Worm (Caenorhabditis elegans) whole organism, L1 larva: ENCODE measurements around the gene pkc-3.

ENCODE experiments used
- C04F5.9 ChIP-seq: sonication (generic microtip); optimal IDR thresholded peaks from 2 replicates; lab custom pipeline; 2016; ENCODE audit warnings: missing genetic modification characterization, missing compliant biosample characterization
- C34B4.2 ChIP-seq: sonication (generic microtip); optimal IDR thresholded peaks from 2 replicates; lab custom pipeline; 2017; ENCODE audit warnings: mild to moderate bottlenecking, missing genetic modification characterization, missing compliant biosample characterization
- F16B12.6 ChIP-seq: fragments of 150-350 bp; optimal IDR thresholded peaks from 2 replicates; lab custom pipeline; 2014; ENCODE audit warnings: missing biosample characterization, missing genetic modification characterization
- Y116A8C.19 ChIP-seq: sonication (generic microtip); optimal IDR thresholded peaks from 2 replicates; lab custom pipeline; 2016; ENCODE audit warnings: missing compliant biosample characterization, missing genetic modification characterization, borderline replicate concordance
- aly-2 ChIP-seq: fragments of 150-350 bp; optimal IDR thresholded peaks from 2 replicates; lab custom pipeline; 2014; ENCODE audit warnings: missing biosample characterization, missing genetic modification characterization
- ama-1 ChIP-seq: fragments of 150-350 bp; optimal IDR thresholded peaks from 2 replicates; lab custom pipeline; 2014
- blmp-1 ChIP-seq: fragments of 150-350 bp; optimal IDR thresholded peaks from 2 replicates; lab custom pipeline; 2014; ENCODE audit warnings: missing biosample characterization, missing genetic modification characterization
- efl-1 ChIP-seq, 4 experiments: fragments of 150-350 bp; optimal IDR thresholded peaks in 3 of 4; peaks in 1 of 4; 1 replicate in 1 of 4; 2 replicates in 3 of 4; lab custom pipeline; 2014; ENCODE audit warnings: missing biosample characterization in 2 of 4, missing genetic modification characterization in 2 of 4, missing genetic modification reagents in 2 of 4
- egl-13 ChIP-seq: sonication (generic microtip); optimal IDR thresholded peaks from 2 replicates; lab custom pipeline; 2016; ENCODE audit warnings: missing genotype, missing genetic modification reagents, missing genetic modification characterization, missing compliant biosample characterization
- elt-2 ChIP-seq: sonication (generic microtip); optimal IDR thresholded peaks from 2 replicates; lab custom pipeline; 2016; ENCODE audit warnings: missing genetic modification characterization, mild to moderate bottlenecking, inconsistent platforms, missing compliant biosample characterization, missing genetic modification reagents
- elt-3 ChIP-seq, 6 experiments: fragments of 150-350 bp in 1 of 6; sonication (generic microtip); optimal IDR thresholded peaks; 2 replicates each; lab custom pipeline; 2017 to 2018; ENCODE audit warnings: missing biosample characterization in 6 of 6, missing genetic modification characterization in 6 of 6, inconsistent platforms in 1 of 6
- fkh-10 ChIP-seq: sonication (generic microtip); optimal IDR thresholded peaks from 2 replicates; lab custom pipeline; 2017; ENCODE audit warnings: missing biosample characterization, missing genetic modification reagents, missing genetic modification characterization
- fkh-4 ChIP-seq: sonication (generic microtip); optimal IDR thresholded peaks from 2 replicates; lab custom pipeline; 2016; ENCODE audit warnings: missing compliant biosample characterization, missing genetic modification characterization, borderline replicate concordance
- irx-1 ChIP-seq: sonication (generic microtip); optimal IDR thresholded peaks from 2 replicates; lab custom pipeline; 2016; ENCODE audit warnings: missing genetic modification characterization, missing compliant biosample characterization
- isw-1 ChIP-seq: fragments of 200-800 bp; sonication (Bioruptor generic); IDR thresholded peaks from 2 replicates; pipeline ENCODE4 v1.3.6; 2022; ENCODE audit warnings: missing genetic modification characterization, missing compliant biosample characterization
- lin-15B ChIP-seq: fragments of 150-350 bp; sonication (generic microtip); optimal IDR thresholded peaks from 3 replicates; lab custom pipeline; 2014; ENCODE audit warnings: missing biosample characterization, missing genetic modification characterization
- lsy-2 ChIP-seq, 2 experiments: fragments of 150-350 bp; optimal IDR thresholded peaks; 2 replicates each; lab custom pipeline; 2014; ENCODE audit warnings: missing biosample characterization in 2 of 2, missing genetic modification characterization in 2 of 2
- mdl-1 ChIP-seq, 2 experiments: fragments of 150-350 bp; optimal IDR thresholded peaks; 2 replicates each; lab custom pipeline; 2014 to 2017; ENCODE audit warnings: missing biosample characterization in 2 of 2, missing genetic modification characterization in 2 of 2, inconsistent platforms in 1 of 2
- mef-2 ChIP-seq: fragments of 150-350 bp; optimal IDR thresholded peaks from 2 replicates; lab custom pipeline; 2014; ENCODE audit warnings: missing biosample characterization, missing genetic modification characterization
- nhr-19 ChIP-seq: fragments of 200-800 bp; sonication (Bioruptor generic); conservative IDR thresholded peaks from 2 replicates; pipeline ENCODE4 v1.3.6; 2022; ENCODE audit warnings: missing genetic modification characterization, missing compliant biosample characterization
- nhr-237 ChIP-seq: fragments of 150-350 bp; optimal IDR thresholded peaks from 2 replicates; lab custom pipeline; 2014; ENCODE audit warnings: missing biosample characterization, missing genetic modification characterization
- nhr-47 ChIP-seq: sonication (generic microtip); optimal IDR thresholded peaks from 2 replicates; lab custom pipeline; 2016; ENCODE audit warnings: mild to moderate bottlenecking, missing genetic modification characterization, moderate library complexity, missing compliant biosample characterization
- nhr-76 ChIP-seq: sonication (generic microtip); optimal IDR thresholded peaks from 2 replicates; lab custom pipeline; 2017; ENCODE audit warnings: missing biosample characterization, missing genetic modification characterization
- nhr-85 ChIP-seq: sonication (generic microtip); peaks from one replicate; lab custom pipeline; 2016; ENCODE audit warnings: missing genetic modification characterization, inconsistent platforms, missing compliant biosample characterization
- pax-3 ChIP-seq: fragments of 200-800 bp; sonication (Bioruptor generic); optimal IDR thresholded peaks from 2 replicates; lab custom pipeline; 2018; ENCODE audit warnings: mild to moderate bottlenecking, missing genetic modification characterization, moderate library complexity, missing compliant biosample characterization
- pqm-1 ChIP-seq: sonication (generic microtip); optimal IDR thresholded peaks from 3 replicates; lab custom pipeline; 2017; ENCODE audit warnings: missing biosample characterization, missing genetic modification characterization
- rnt-1 ChIP-seq: sonication (generic microtip); optimal IDR thresholded peaks from 2 replicates; lab custom pipeline; 2016; ENCODE audit warnings: mild to moderate bottlenecking, missing genetic modification characterization, moderate library complexity, missing compliant biosample characterization
- snpc-4 ChIP-seq: fragments of 150-350 bp; optimal IDR thresholded peaks from 2 replicates; lab custom pipeline; 2014; ENCODE audit warnings: missing biosample characterization, missing genetic modification characterization
- sup-37 ChIP-seq: fragments of 200-800 bp; sonication (Bioruptor generic); optimal IDR thresholded peaks from 2 replicates; lab custom pipeline; 2018; ENCODE audit warnings: mild to moderate bottlenecking, missing genetic modification characterization, missing compliant biosample characterization
- swsn-7 ChIP-seq: sonication (generic microtip); optimal IDR thresholded peaks from 2 replicates; lab custom pipeline; 2016; ENCODE audit warnings: missing genetic modification characterization, missing compliant biosample characterization
- tbx-2 ChIP-seq: sonication (generic microtip); optimal IDR thresholded peaks from 2 replicates; lab custom pipeline; 2016; ENCODE audit warnings: missing genetic modification characterization, missing compliant biosample characterization
- tlp-1 ChIP-seq: fragments of 150-350 bp; optimal IDR thresholded peaks from 2 replicates; lab custom pipeline; 2014; ENCODE audit warnings: missing biosample characterization, missing genetic modification characterization
- xbp-1 ChIP-seq: sonication (generic microtip); optimal IDR thresholded peaks from 2 replicates; lab custom pipeline; 2016; ENCODE audit warnings: missing genetic modification characterization, missing compliant biosample characterization

Gene pkc-3

DNA sequence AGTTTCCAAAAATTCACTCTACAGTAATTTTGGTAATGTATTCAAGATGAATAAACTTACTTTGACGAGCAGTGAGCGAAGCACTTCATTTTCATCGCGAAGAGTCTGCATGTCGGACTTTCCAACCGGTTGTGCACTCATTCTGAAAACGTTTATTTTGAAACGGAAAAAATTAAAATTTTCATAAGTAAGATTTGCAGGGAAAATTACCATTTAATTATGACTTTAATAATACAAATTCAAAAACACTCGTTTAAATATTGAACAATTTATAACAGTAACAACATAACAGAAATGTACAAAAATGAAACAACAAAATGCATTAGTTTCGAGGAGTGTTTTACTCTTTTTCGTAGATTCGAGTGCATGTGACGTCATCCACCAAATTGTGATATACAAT lies 32.6 kb downstream of the pkc-3 start, which contains the start of the genes EEED8.13 and EEED8.18:
Gene EEED8.13, minus strand, starts transcription at position 101 of the 400 bp plus-strand sequence.
Gene EEED8.18, minus strand, starts transcription at position 144 of the 400 bp plus-strand sequence.
- TF ChIP-seq fkh-4 (tag; lab: Kevin White, UChicago) (no peak), ama-1 (lab: Kevin White, UChicago) (no peak), sup-37 (GFP tag; lab: Kevin White, UChicago) (no peak), lsy-2 (tag; optimal IDR thresholded peaks at IDR 0.05; lab: Kevin White, UChicago) (no peak)

DNA sequence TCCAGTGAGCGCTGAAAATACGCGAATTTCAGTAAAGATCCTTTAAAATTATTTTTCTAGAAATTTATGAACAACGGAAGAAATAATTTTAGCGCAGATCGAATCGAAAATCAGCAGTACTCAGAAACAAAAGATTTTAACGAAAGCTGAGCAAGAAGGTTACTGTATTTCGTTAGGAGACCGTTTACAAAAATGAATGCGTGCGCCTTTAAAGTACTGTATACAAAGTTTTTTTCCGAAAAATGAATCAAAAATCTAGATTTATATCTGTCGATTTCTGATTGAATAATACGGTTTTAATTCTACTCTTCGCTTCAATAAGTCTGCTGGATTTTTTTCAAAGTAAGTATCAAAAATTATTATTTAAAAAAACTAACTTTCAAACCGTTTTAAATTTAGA lies 34.2 kb downstream of the pkc-3 start, which contains the start of the genes EEED8.14 and EEED8.3:
Gene EEED8.14, minus strand, starts transcription at position 13 of the 400 bp plus-strand sequence.
Gene EEED8.3, plus strand, starts transcription at position 237 of the 400 bp plus-strand sequence.
- TF ChIP-seq egl-13 (tag; lab: Kevin White, UChicago) (no peak), swsn-7 (tag; lab: Kevin White, UChicago) (no peak), elt-2 (no peak), aly-2 (no peak), irx-1 (tag; lab: Kevin White, UChicago) (no peak), C04F5.9 (tag; lab: Kevin White, UChicago) (no peak), mef-2 (tag; lab: Kevin White, UChicago) (no peak), Y116A8C.19 (tag; lab: Kevin White, UChicago) (no peak), F16B12.6 (tag; lab: Kevin White, UChicago) (no peak), lin-15B (tag; lab: Kevin White, UChicago) (no peak), isw-1 (no peak), nhr-47 (no peak), efl-1 (optimal IDR thresholded peaks at IDR 0.05; lab: Kevin White, UChicago) (no peak), efl-1 (GFP tag; optimal IDR thresholded peaks at IDR 0.05 in 1 of 2; lab: Kevin White, UChicago) (no peak), snpc-4 (tag; lab: Kevin White, UChicago) (no peak), nhr-237 (tag; lab: Kevin White, UChicago) (no peak)

ce11 chrII:5416204-5416764 lies 36.5 kb downstream of the pkc-3 start, which contains the start of gene EEED8.2:
EEED8.2 (plus strand) TSS chrII:5416714.
- no peak for TF ChIP-seq nhr-85
- peak; percentile 14 for TF ChIP-seq blmp-1 (tag; lab: Kevin White, UChicago)
- no peak for TF ChIP-seq C04F5.9 (tag; lab: Kevin White, UChicago)
- peak in 1 of 6 experiments; percentile 2 for TF ChIP-seq elt-3 (tag; optimal IDR thresholded peaks at IDR 0.05; lab: Kevin White, UChicago)
- TF ChIP-seq, all 84 proteins: peak for 2

DNA sequence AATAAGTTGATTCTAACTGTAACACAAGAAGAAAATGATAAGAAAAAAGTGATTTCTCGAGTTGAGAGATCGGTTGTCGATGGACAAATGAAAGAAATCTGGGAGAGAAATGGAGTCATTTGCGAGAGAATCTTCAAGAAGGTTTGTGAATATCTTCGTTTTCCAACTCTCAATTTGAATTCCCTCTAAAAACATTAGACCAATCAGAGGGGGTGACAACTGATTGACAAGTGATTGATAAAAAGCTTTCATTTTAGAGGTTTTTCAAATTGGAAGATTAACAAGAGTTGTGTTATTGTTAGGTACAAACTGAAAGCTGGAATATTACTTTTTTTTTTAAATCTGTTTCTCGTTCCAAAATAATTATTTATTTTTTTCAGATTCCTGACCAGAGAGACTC lies 38.1 kb downstream of the pkc-3 start:
- TF ChIP-seq efl-1 (optimal IDR thresholded peaks at IDR 0.05; lab: Kevin White, UChicago) (no peak), efl-1 (GFP tag; optimal IDR thresholded peaks at IDR 0.05 in 1 of 2; lab: Kevin White, UChicago) (peak in 1 of 2 experiments; percentile 23), C34B4.2 (no peak)

DNA sequence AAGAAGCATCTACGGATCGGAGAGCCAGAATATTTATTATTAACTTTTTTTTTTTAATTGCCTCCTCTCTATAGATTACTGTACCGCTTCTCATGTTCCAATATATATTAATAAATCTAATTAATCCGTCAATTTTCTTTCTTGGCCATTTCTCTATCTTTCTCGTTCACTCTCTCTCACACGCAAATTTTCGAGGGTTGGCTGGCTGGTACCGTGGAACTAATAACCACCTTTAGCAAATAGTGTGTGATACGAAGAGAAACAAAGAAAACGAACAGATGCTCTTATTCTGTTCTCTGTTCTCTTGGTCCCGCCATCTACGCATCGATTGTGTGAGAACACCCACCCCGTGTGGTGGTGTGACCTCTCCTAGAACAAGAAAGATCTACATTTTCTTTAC lies 38.5 kb downstream of the pkc-3 start:
- no peak for TF ChIP-seq tbx-2

- TF ChIP-seq fkh-10 (no peak), tlp-1 (tag; lab: Kevin White, UChicago) (no peak), aly-2 (no peak), sup-37 (GFP tag; lab: Kevin White, UChicago) (no peak), xbp-1 (tag; lab: Kevin White, UChicago) (no peak), nhr-47 (no peak), nhr-76 (tag; lab: Kevin White, UChicago) (no peak), F16B12.6 (tag; lab: Kevin White, UChicago) (no peak), pax-3 (tag; lab: Kevin White, UChicago) (no peak), rnt-1 (tag; lab: Kevin White, UChicago) (no peak), nhr-19 (GFP tag; lab: Robert Waterston, UW) (no peak), pqm-1 (no peak), mdl-1 (tag; optimal IDR thresholded peaks at IDR 0.05; lab: Kevin White, UChicago) (no peak), C04F5.9 (tag; lab: Kevin White, UChicago) (no peak)
These were observed 39.1 kb downstream of the pkc-3 start, which contains the start of gene EEED8.15 for ce11 chrII:5418929-5419328. EEED8.15 (plus strand) TSS chrII:5419229.
